Worm (Caenorhabditis elegans) whole organism, L2 larva: Measurements from ENCODE around the gene srh-291.

Experiments
- C34F6.9 ChIP-seq: fragments of 150-350 bp; optimal IDR thresholded peaks from 2 replicates; lab custom pipeline; 2014; ENCODE audit warnings: missing biosample characterization, missing genetic modification characterization
- F13H6.1 ChIP-seq: sonication (generic microtip); optimal IDR thresholded peaks from 2 replicates; lab custom pipeline; 2016; ENCODE audit warnings: missing genetic modification characterization, missing compliant biosample characterization
- R02D3.7 ChIP-seq: fragments of 150-350 bp; optimal IDR thresholded peaks from 2 replicates; lab custom pipeline; 2014; ENCODE audit warnings: missing biosample characterization, missing genetic modification characterization
- Y55F3AM.14 ChIP-seq: fragments of 200-800 bp; sonication (Bioruptor generic); optimal IDR thresholded peaks from 2 replicates; lab custom pipeline; 2018; ENCODE audit warnings: mild to moderate bottlenecking, missing genetic modification characterization, missing compliant biosample characterization
- ZK546.5 ChIP-seq: sonication (generic microtip); optimal IDR thresholded peaks from 2 replicates; lab custom pipeline; 2017; ENCODE audit warnings: missing biosample characterization, missing genetic modification characterization
- alr-1 ChIP-seq: fragments of 150-350 bp; optimal IDR thresholded peaks from 2 replicates; lab custom pipeline; 2014; ENCODE audit warnings: missing biosample characterization, missing genetic modification characterization
- aly-2 ChIP-seq: fragments of 150-350 bp; optimal IDR thresholded peaks from 2 replicates; lab custom pipeline; 2014; ENCODE audit warnings: missing biosample characterization, missing genetic modification characterization
- ama-1 ChIP-seq: fragments of 150-350 bp; optimal IDR thresholded peaks from 2 replicates; lab custom pipeline; 2018; ENCODE audit warnings: inconsistent platforms
- blmp-1 ChIP-seq: sonication (generic microtip); optimal IDR thresholded peaks from 2 replicates; lab custom pipeline; 2017; ENCODE audit warnings: missing genetic modification characterization, mild to moderate bottlenecking, missing compliant biosample characterization, antibody characterized with exemption, moderate library complexity; ENCODE audit not compliant: insufficient read depth
- ceh-16 ChIP-seq: fragments of 150-350 bp; optimal IDR thresholded peaks from 2 replicates; lab custom pipeline; 2014; ENCODE audit warnings: missing biosample characterization, missing genetic modification characterization
- ceh-82 ChIP-seq: fragments of 150-350 bp; optimal IDR thresholded peaks from 2 replicates; lab custom pipeline; 2014; ENCODE audit warnings: missing biosample characterization, missing genetic modification characterization
- crh-2 ChIP-seq: sonication (generic microtip); optimal IDR thresholded peaks from 2 replicates; lab custom pipeline; 2017; ENCODE audit warnings: missing biosample characterization, missing genetic modification characterization
- dmd-4 ChIP-seq: sonication (generic microtip); optimal IDR thresholded peaks from 2 replicates; lab custom pipeline; 2017; ENCODE audit warnings: missing biosample characterization, missing genetic modification characterization
- egl-27 ChIP-seq: sonication (generic microtip); optimal IDR thresholded peaks from 3 replicates; lab custom pipeline; 2017; ENCODE audit warnings: missing biosample characterization, missing genetic modification reagents, missing genetic modification characterization
- elt-1 ChIP-seq: fragments of 150-350 bp; optimal IDR thresholded peaks from 2 replicates; lab custom pipeline; 2014; ENCODE audit warnings: missing biosample characterization, missing genetic modification characterization
- elt-3 ChIP-seq: sonication (generic microtip); optimal IDR thresholded peaks from 2 replicates; lab custom pipeline; 2017; ENCODE audit warnings: missing biosample characterization, missing genetic modification characterization
- fos-1 ChIP-seq: fragments of 150-350 bp; optimal IDR thresholded peaks from 2 replicates; lab custom pipeline; 2014; ENCODE audit warnings: missing biosample characterization, missing genetic modification characterization
- gmeb-1 ChIP-seq: fragments of 150-350 bp; optimal IDR thresholded peaks from 2 replicates; lab custom pipeline; 2014; ENCODE audit warnings: missing biosample characterization, missing genetic modification characterization
- lin-11 ChIP-seq: fragments of 150-350 bp; sonication (generic microtip); optimal IDR thresholded peaks from 2 replicates; lab custom pipeline; 2014; ENCODE audit warnings: missing biosample characterization, missing genetic modification characterization, inconsistent platforms, mixed read lengths
- lin-13 ChIP-seq: fragments of 150-350 bp; optimal IDR thresholded peaks from 2 replicates; lab custom pipeline; 2014; ENCODE audit warnings: missing biosample characterization, missing genetic modification reagents, missing genetic modification characterization
- lin-39 ChIP-seq: fragments of 150-350 bp; optimal IDR thresholded peaks from 2 replicates; lab custom pipeline; 2014; ENCODE audit warnings: missing biosample characterization, missing genetic modification reagents, missing genetic modification characterization
- lsy-2 ChIP-seq, 2 experiments: fragments of 150-350 bp in 1 of 2; sonication (generic microtip) in 1 of 2; optimal IDR thresholded peaks; 2 replicates each; lab custom pipeline; 2014 to 2017; ENCODE audit warnings: missing biosample characterization in 2 of 2, missing genetic modification characterization in 2 of 2
- mab-5 ChIP-seq: fragments of 150-350 bp; optimal IDR thresholded peaks from 2 replicates; lab custom pipeline; 2014; ENCODE audit warnings: missing biosample characterization, missing genetic modification characterization
- mbf-1 ChIP-seq: sonication (generic microtip); optimal IDR thresholded peaks from 2 replicates; lab custom pipeline; 2017; ENCODE audit warnings: missing biosample characterization, missing genetic modification characterization
- mdl-1 ChIP-seq, 2 experiments: fragments of 150-350 bp in 1 of 2; sonication (generic microtip) in 1 of 2; optimal IDR thresholded peaks; 2 replicates each; lab custom pipeline; 2017; ENCODE audit warnings: missing biosample characterization in 2 of 2, missing genetic modification characterization in 2 of 2
- nhr-10 ChIP-seq: sonication (generic microtip); optimal IDR thresholded peaks from 2 replicates; lab custom pipeline; 2017; ENCODE audit warnings: missing biosample characterization, missing genetic modification characterization
- nhr-11 ChIP-seq: fragments of 150-350 bp; optimal IDR thresholded peaks from 2 replicates; lab custom pipeline; 2014; ENCODE audit warnings: missing biosample characterization, missing genetic modification characterization
- nhr-12 ChIP-seq: fragments of 150-350 bp; optimal IDR thresholded peaks from 2 replicates; lab custom pipeline; 2014; ENCODE audit warnings: missing biosample characterization, missing genetic modification characterization
- nhr-129 ChIP-seq: fragments of 150-350 bp; optimal IDR thresholded peaks from 2 replicates; lab custom pipeline; 2014; ENCODE audit warnings: missing biosample characterization, missing genetic modification characterization
- nhr-21 ChIP-seq: fragments of 150-350 bp; optimal IDR thresholded peaks from 2 replicates; lab custom pipeline; 2014; ENCODE audit warnings: missing biosample characterization, missing genetic modification characterization
- nhr-23 ChIP-seq: fragments of 150-350 bp; optimal IDR thresholded peaks from 2 replicates; lab custom pipeline; 2014; ENCODE audit warnings: missing biosample characterization, missing genetic modification reagents, missing genetic modification characterization
- nhr-237 ChIP-seq: fragments of 150-350 bp; optimal IDR thresholded peaks from 2 replicates; lab custom pipeline; 2014; ENCODE audit warnings: missing biosample characterization, missing genetic modification characterization
- nhr-25 ChIP-seq: fragments of 150-350 bp; sonication (generic microtip); optimal IDR thresholded peaks from 3 replicates; lab custom pipeline; 2014; ENCODE audit warnings: missing biosample characterization, missing genetic modification characterization
- nhr-6 ChIP-seq: fragments of 150-350 bp; optimal IDR thresholded peaks from 2 replicates; lab custom pipeline; 2014; ENCODE audit warnings: missing biosample characterization, missing genetic modification characterization
- nhr-77 ChIP-seq: fragments of 150-350 bp; optimal IDR thresholded peaks from 2 replicates; lab custom pipeline; 2014; ENCODE audit warnings: missing biosample characterization, missing genetic modification characterization
- peb-1 ChIP-seq: fragments of 150-350 bp; optimal IDR thresholded peaks from 2 replicates; lab custom pipeline; 2014; ENCODE audit warnings: missing biosample characterization, missing genetic modification characterization
- sem-4 ChIP-seq: fragments of 150-350 bp; optimal IDR thresholded peaks from 2 replicates; lab custom pipeline; 2014; ENCODE audit warnings: missing biosample characterization, missing genetic modification reagents, missing genetic modification characterization
- skn-1 ChIP-seq: sonication (generic microtip); optimal IDR thresholded peaks from 2 replicates; lab custom pipeline; 2017; ENCODE audit warnings: missing biosample characterization, missing genetic modification characterization
- sma-3 ChIP-seq: sonication (generic microtip); optimal IDR thresholded peaks from 2 replicates; lab custom pipeline; 2016; ENCODE audit warnings: missing genetic modification reagents, missing genetic modification characterization, missing compliant biosample characterization
- sma-9 ChIP-seq, 2 experiments: fragments of 150-350 bp in 1 of 2; sonication (generic microtip) in 1 of 2; optimal IDR thresholded peaks; 2 replicates each; lab custom pipeline; 2014 to 2016; ENCODE audit warnings: missing genetic modification characterization in 2 of 2, mild to moderate bottlenecking in 1 of 2, missing biosample characterization in 1 of 2, missing compliant biosample characterization in 1 of 2, missing genetic modification reagents in 1 of 2, moderate library complexity in 1 of 2
- snpc-4 ChIP-seq: fragments of 150-350 bp; optimal IDR thresholded peaks from 2 replicates; lab custom pipeline; 2014; ENCODE audit warnings: missing biosample characterization, missing genetic modification characterization
- unc-39 ChIP-seq: fragments of 150-350 bp; optimal IDR thresholded peaks from 2 replicates; lab custom pipeline; 2014; ENCODE audit warnings: missing biosample characterization, missing genetic modification characterization
- unc-55 ChIP-seq: fragments of 150-350 bp; sonication (generic microtip); optimal IDR thresholded peaks from 3 replicates; lab custom pipeline; 2014; ENCODE audit warnings: missing biosample characterization, missing genetic modification reagents, missing genetic modification characterization
- unc-62 ChIP-seq: fragments of 150-350 bp; optimal IDR thresholded peaks from 2 replicates; lab custom pipeline; 2014; ENCODE audit warnings: missing biosample characterization, missing genetic modification reagents, missing genetic modification characterization
- zag-1 ChIP-seq: fragments of 150-350 bp; optimal IDR thresholded peaks from 2 replicates; lab custom pipeline; 2014; ENCODE audit warnings: missing biosample characterization, missing genetic modification characterization
- ztf-1 ChIP-seq: fragments of 200-800 bp; sonication (Bioruptor generic); conservative IDR thresholded peaks from 2 replicates; pipeline ENCODE4 v1.3.6; 2022; ENCODE audit warnings: missing genetic modification characterization, missing compliant biosample characterization
- ztf-11 ChIP-seq: sonication (generic microtip); optimal IDR thresholded peaks from 2 replicates; lab custom pipeline; 2017; ENCODE audit warnings: missing biosample characterization, missing genetic modification characterization
- ztf-4 ChIP-seq: fragments of 150-350 bp; optimal IDR thresholded peaks from 2 replicates; lab custom pipeline; 2014; ENCODE audit warnings: missing biosample characterization, missing genetic modification characterization

The srh-291 gene

ce11 chrV:17857901-17858300, 52.5 kb downstream of the srh-291 start:
- TF ChIP-seq egl-27 (tag; lab: Kevin White, UChicago) (peak; percentile 80), sem-4 (tag; lab: Kevin White, UChicago) (peak; percentile 55), elt-1 (tag; lab: Kevin White, UChicago) (no peak), unc-55 (GFP tag; lab: Kevin White, UChicago) (peak; percentile 87), mab-5 (tag; lab: Kevin White, UChicago) (peak; percentile 13), ama-1 (no peak), mbf-1 (no peak), nhr-23 (tag; lab: Kevin White, UChicago) (no peak), fos-1 (tag; lab: Kevin White, UChicago) (peak; percentile 69), dmd-4 (no peak), nhr-6 (peak; percentile 55), lin-11 (tag; lab: Kevin White, UChicago) (peak; percentile 91), nhr-10 (tag; lab: Kevin White, UChicago) (no peak), blmp-1 (tag; lab: Kevin White, UChicago) (peak; percentile 29), nhr-237 (tag; lab: Kevin White, UChicago) (peak; percentile 32), unc-39 (tag; lab: Kevin White, UChicago) (no peak), unc-62 (GFP tag; lab: Kevin White, UChicago) (no peak), lsy-2 (tag; optimal IDR thresholded peaks at IDR 0.05; lab: Kevin White, UChicago) (peak; percentile 72 to 91), aly-2 (tag; lab: Kevin White, UChicago) (no peak), F13H6.1 (tag; lab: Kevin White, UChicago) (peak; percentile 94), nhr-12 (tag; lab: Kevin White, UChicago) (no peak), ceh-82 (tag; lab: Kevin White, UChicago) (no peak), alr-1 (tag; lab: Kevin White, UChicago) (no peak), nhr-129 (tag; lab: Kevin White, UChicago) (peak; percentile 91), ztf-11 (tag; lab: Kevin White, UChicago) (peak; percentile 2), ztf-1 (GFP tag; lab: Robert Waterston, UW) (no peak), C34F6.9 (tag; lab: Kevin White, UChicago) (peak; percentile 88), mdl-1 (tag; optimal IDR thresholded peaks at IDR 0.05; lab: Kevin White, UChicago) (peak; percentile 34 to 74), lin-39 (tag; lab: Kevin White, UChicago) (no peak), snpc-4 (tag; lab: Kevin White, UChicago) (peak; percentile 76), Y55F3AM.14 (GFP tag; lab: Kevin White, UChicago) (no peak), sma-9 (GFP tag; optimal IDR thresholded peaks at IDR 0.05; lab: Kevin White, UChicago) (peak; percentile 80), sma-9 (tag; optimal IDR thresholded peaks at IDR 0.05; lab: Kevin White, UChicago) (no peak), elt-3 (tag; lab: Kevin White, UChicago) (no peak), nhr-25 (tag; lab: Kevin White, UChicago) (peak; percentile 33), ZK546.5 (tag; lab: Kevin White, UChicago) (no peak), skn-1 (tag; lab: Kevin White, UChicago) (no peak), nhr-77 (tag; lab: Kevin White, UChicago) (no peak), lin-13 (peak; percentile 78), gmeb-1 (tag; lab: Kevin White, UChicago) (peak; percentile 52), sma-3 (peak; percentile 72), ztf-4 (tag; lab: Kevin White, UChicago) (no peak), peb-1 (no peak), nhr-21 (tag; lab: Kevin White, UChicago) (peak; percentile 67), crh-2 (tag; lab: Kevin White, UChicago) (peak; percentile 96), nhr-11 (tag; lab: Kevin White, UChicago) (no peak), zag-1 (peak; percentile 74), ceh-16 (tag; lab: Kevin White, UChicago) (peak; percentile 23), R02D3.7 (no peak)
